Worm (Caenorhabditis elegans): Measurements from ENCODE around the gene R13A5.7.

The R13A5.7 gene

DNA sequence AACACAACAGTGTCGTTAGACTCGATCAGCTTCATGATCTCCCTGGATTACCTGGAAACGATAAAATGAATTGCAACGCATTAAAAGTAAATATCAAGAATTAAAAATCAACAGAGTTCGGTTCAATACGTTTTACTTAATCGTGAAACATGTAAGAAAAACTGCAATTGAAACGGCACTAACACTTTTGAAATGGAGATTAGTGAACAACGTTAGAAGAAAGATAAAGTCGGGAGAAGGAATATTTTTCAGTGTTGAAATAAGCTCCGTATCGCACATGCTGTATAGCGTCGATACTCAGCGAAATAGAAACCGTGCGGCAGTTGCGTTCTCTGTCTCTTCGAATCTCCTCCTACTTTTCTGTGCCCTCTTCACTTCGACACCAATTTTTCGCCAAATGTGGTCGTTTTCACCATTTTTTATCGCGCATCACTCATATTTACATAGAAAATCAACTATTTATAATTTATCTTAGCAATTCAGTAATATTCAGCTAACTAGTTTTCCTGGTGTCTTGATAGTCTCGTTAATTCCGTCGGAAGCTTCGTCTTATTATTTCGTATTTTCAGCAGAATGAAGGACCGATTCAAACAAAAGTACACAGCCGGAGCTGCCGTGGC, 3.0 kb upstream of the R13A5.7 start, which contains the start of the genes rpl-9 and lpd-7 (continued):
- TF ChIP-seq snpc-1.3 (tag; optimal IDR thresholded peaks at IDR 0.05; ENCODE audit: insufficient read depth): peak; percentile 4
- TF ChIP-seq K12H6.12 (tag; optimal IDR thresholded peaks at IDR 0.05): no peak
- TF ChIP-seq lin-40 (tag; optimal IDR thresholded peaks at IDR 0.05): peak; percentile 40
- peak; percentile 24 for TF ChIP-seq lin-54 (GFP tag; optimal IDR thresholded peaks at IDR 0.05)
- TF ChIP-seq lsl-1 (GFP tag; optimal IDR thresholded peaks at IDR 0.05): peak; percentile 42

DNA sequence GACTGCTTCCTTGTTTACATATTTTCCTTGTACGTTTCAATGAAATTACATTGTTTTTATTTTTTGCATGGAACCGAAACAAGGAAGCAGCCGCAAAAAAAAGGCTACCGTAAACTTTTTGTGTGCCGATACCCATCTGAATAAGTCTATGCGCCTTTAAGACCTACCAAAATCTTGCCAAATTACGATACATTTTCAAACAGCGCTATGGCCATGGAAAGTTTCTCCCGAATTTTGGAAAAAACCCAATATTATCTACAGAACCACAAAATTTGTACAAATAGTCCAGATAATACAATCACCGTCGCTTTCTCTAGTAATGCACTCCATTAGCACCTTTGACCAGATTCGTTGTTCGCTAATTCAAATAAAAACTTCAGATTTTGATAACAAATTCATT, 1.8 kb upstream of the R13A5.7 start:
- TF ChIP-seq K12H6.12 (tag; optimal IDR thresholded peaks at IDR 0.05) (no peak), ccch-3 (GFP tag; optimal IDR thresholded peaks at IDR 0.05) (no peak), xnd-1 (tag; optimal IDR thresholded peaks at IDR 0.05) (no peak), Y53F4B.3 (GFP tag; IDR thresholded peaks at IDR 0.05) (no peak), egrh-3 (GFP tag; IDR thresholded peaks at IDR 0.05) (no peak), efl-1 (GFP tag; optimal IDR thresholded peaks at IDR 0.05) (no peak), rcor-1 (GFP tag; IDR thresholded peaks at IDR 0.05) (peak; percentile 38), ekl-4 (GFP tag; IDR thresholded peaks at IDR 0.05) (peak; percentile 53; the same call in 1 of the 2 replicates), sea-2 (GFP tag; IDR thresholded peaks at IDR 0.05) (no peak), bed-2 (GFP tag; IDR thresholded peaks at IDR 0.05) (no peak), hsf-1 (GFP tag; IDR thresholded peaks at IDR 0.05) (no peak), B0336.3 (GFP tag; IDR thresholded peaks at IDR 0.05) (peak; percentile 76), somi-1 (GFP tag; optimal IDR thresholded peaks at IDR 0.05) (no peak), madf-8 (GFP tag; conservative IDR thresholded peaks at IDR 0.05) (no peak), C17E4.6 (GFP tag; IDR thresholded peaks at IDR 0.05) (0 out of 2 replicates have a peak, but pooled peaks have one; percentile 33), ztf-25 (GFP tag; IDR thresholded peaks at IDR 0.05) (no peak), lag-1 (GFP tag; IDR thresholded peaks at IDR 0.05) (no peak), rec-8 (tag; optimal IDR thresholded peaks at IDR 0.05) (no peak), Y53G8AR.9 (GFP tag; conservative IDR thresholded peaks at IDR 0.05) (no peak), dpff-1 (tag; optimal IDR thresholded peaks at IDR 0.05) (no peak), nhr-27 (tag; optimal IDR thresholded peaks at IDR 0.05) (no peak), let-526 (GFP tag; IDR thresholded peaks at IDR 0.05) (no peak), ztf-6 (GFP tag; IDR thresholded peaks at IDR 0.05) (no peak), aptf-3 (GFP tag; IDR thresholded peaks at IDR 0.05) (no peak), B0261.1 (tag; optimal IDR thresholded peaks at IDR 0.05) (no peak), F33H1.4 (GFP tag; IDR thresholded peaks at IDR 0.05) (no peak), tlf-1 (GFP tag; optimal IDR thresholded peaks at IDR 0.05) (peak; percentile 30), B0019.2 (GFP tag; conservative IDR thresholded peaks at IDR 0.05) (no peak), D2030.7 (GFP tag; IDR thresholded peaks at IDR 0.05) (peak; percentile 27; the same call in 1 of the 2 replicates), mel-28 (tag; optimal IDR thresholded peaks at IDR 0.05; ENCODE audit: borderline replicate concordance) (no peak), ets-4 (GFP tag; optimal IDR thresholded peaks at IDR 0.05) (no peak), hmg-20 (GFP tag; IDR thresholded peaks at IDR 0.05) (no peak), nhr-120 (GFP tag; IDR thresholded peaks at IDR 0.05) (no peak), madf-6 (GFP tag; IDR thresholded peaks at IDR 0.05) (peak; percentile 56), akir-1 (GFP tag; optimal IDR thresholded peaks at IDR 0.05) (no peak), bed-1 (GFP tag; IDR thresholded peaks at IDR 0.05) (no peak), repo-1 (tag; optimal IDR thresholded peaks at IDR 0.05) (no peak), unc-130 (GFP tag; optimal IDR thresholded peaks at IDR 0.05) (no peak), ceh-40 (GFP tag; IDR thresholded peaks at IDR 0.05) (no peak), lin-54 (GFP tag; optimal IDR thresholded peaks at IDR 0.05) (peak; percentile 49), attf-5 (GFP tag; optimal IDR thresholded peaks at IDR 0.05) (no peak), ztf-26 (tag; optimal IDR thresholded peaks at IDR 0.05) (no peak), ztf-3 (GFP tag; optimal IDR thresholded peaks at IDR 0.05) (no peak), ceh-27 (GFP tag; optimal IDR thresholded peaks at IDR 0.05) (no peak)
